ENCODE assay signal across 1 fruit fly cellular context in genomic region chr3R:26821117-26821516, dm6.
TF ChIP-seq lines count a peak whose summit lies in the region.

No protein-coding gene starts in this region.

TF ChIP-seq in whole organism, embryonic, 481 proteins besides CTCF, POLR2A, EP300 and RAD21 (continued from another document and continues in another):
- TF ChIP-seq NK7.1 (GFP tag; optimal IDR thresholded peaks at IDR 0.05; lab: Kevin White, UChicago) (no peak), nau (GFP tag; optimal IDR thresholded peaks at IDR 0.05; lab: Kevin White, UChicago) (no peak), CG8944 (GFP tag; optimal IDR thresholded peaks at IDR 0.05; lab: Kevin White, UChicago) (peak; percentile 22), kay (GFP tag; optimal IDR thresholded peaks at IDR 0.05; lab: Kevin White, UChicago) (no peak), sens (GFP tag; lab: Kevin White, UChicago) (peak; percentile 50), Sry-δ (GFP tag; optimal IDR thresholded peaks at IDR 0.05; lab: Kevin White, UChicago) (no peak), Hmr (GFP tag; optimal IDR thresholded peaks at IDR 0.05; lab: Kevin White, UChicago) (peak; percentile 12), CG17385 (GFP tag; optimal IDR thresholded peaks at IDR 0.05; lab: Kevin White, UChicago) (peak; percentile 20), mld (GFP tag; IDR thresholded peaks at IDR 0.05; lab: Robert Waterston, UW; ENCODE audit: partially characterized antibody) (no peak), Atf-2 (GFP tag; optimal IDR thresholded peaks at IDR 0.05; lab: Kevin White, UChicago) (no peak), bowl (GFP tag; IDR thresholded peaks at IDR 0.05; lab: Robert Waterston, UW) (no peak), CG30431 (GFP tag; optimal IDR thresholded peaks at IDR 0.05; lab: Kevin White, UChicago) (peak; percentile 34), ATbp (GFP tag; optimal IDR thresholded peaks at IDR 0.05; lab: Kevin White, UChicago) (peak; percentile 29), HLH4C (GFP tag; IDR thresholded peaks at IDR 0.05; lab: Robert Waterston, UW; ENCODE audit: partially characterized antibody) (no peak), jumu (GFP tag; optimal IDR thresholded peaks at IDR 0.05; lab: Kevin White, UChicago) (no peak), hth (optimal IDR thresholded peaks at IDR 0.05; lab: Kevin White, UChicago) (no peak), corto (GFP tag; optimal IDR thresholded peaks at IDR 0.05; lab: Kevin White, UChicago) (no peak), CG15073 (GFP tag; optimal IDR thresholded peaks at IDR 0.05; lab: Kevin White, UChicago) (no peak), row (GFP tag; IDR thresholded peaks at IDR 0.05; lab: Robert Waterston, UW) (peak; percentile 54; the same call in 2 of the 3 replicates), CG2116 (GFP tag; optimal IDR thresholded peaks at IDR 0.05; lab: Kevin White, UChicago) (no peak), tup (GFP tag; optimal IDR thresholded peaks at IDR 0.05; lab: Kevin White, UChicago) (no peak), Hr51 (GFP tag; optimal IDR thresholded peaks at IDR 0.05; lab: Kevin White, UChicago) (peak in 1 of 2 experiments; percentile 45), E2f1 (GFP tag; IDR thresholded peaks at IDR 0.05; lab: Robert Waterston, UW) (no peak), Sin3A (optimal IDR thresholded peaks at IDR 0.05; lab: Kevin White, UChicago) (no peak), CG2120 (GFP tag; optimal IDR thresholded peaks at IDR 0.05; lab: Kevin White, UChicago) (peak; percentile 1), CG11696 (GFP tag; IDR thresholded peaks at IDR 0.05; lab: Robert Waterston, UW) (no peak), PHDP (tag; optimal IDR thresholded peaks at IDR 0.05; lab: Kevin White, UChicago) (peak; percentile 41), eve (GFP tag; optimal IDR thresholded peaks at IDR 0.05; lab: Kevin White, UChicago) (peak in 1 of 2 experiments; percentile 73), gfzf (GFP tag; optimal IDR thresholded peaks at IDR 0.05; lab: Kevin White, UChicago) (no peak), CG5953 (GFP tag; IDR thresholded peaks at IDR 0.05; lab: Robert Waterston, UW) (no peak), ERR (GFP tag; optimal IDR thresholded peaks at IDR 0.05; lab: Kevin White, UChicago) (no peak), esg (GFP tag; conservative IDR thresholded peaks at IDR 0.05; lab: Robert Waterston, UW) (0 out of 2 replicates have a peak, but pooled peaks have one; percentile 38), Optix (GFP tag; IDR thresholded peaks at IDR 0.05; lab: Robert Waterston, UW) (peak; percentile 45; the same call in 1 of the 3 replicates), slp2 (GFP tag; optimal IDR thresholded peaks at IDR 0.05; lab: Kevin White, UChicago) (peak; percentile 28), CG9817 (tag; optimal IDR thresholded peaks at IDR 0.05; lab: Kevin White, UChicago) (peak; percentile 14), CG8281 (tag; optimal IDR thresholded peaks at IDR 0.05; lab: Kevin White, UChicago) (no peak), fd3F (GFP tag; optimal IDR thresholded peaks at IDR 0.05; lab: Kevin White, UChicago) (no peak), salm (tag; optimal IDR thresholded peaks at IDR 0.05; lab: Kevin White, UChicago) (no peak), Ptx1 (GFP tag; IDR thresholded peaks at IDR 0.05; lab: Robert Waterston, UW) (0 out of 2 replicates have a peak, but pooled peaks have one; percentile 36), CrebB (tag; optimal IDR thresholded peaks at IDR 0.05; lab: Kevin White, UChicago) (no peak), CG2875 (GFP tag; optimal IDR thresholded peaks at IDR 0.05; lab: Kevin White, UChicago) (no peak), Dbx (GFP tag; IDR thresholded peaks at IDR 0.05; lab: Robert Waterston, UW) (no peak), unc-4 (GFP tag; IDR thresholded peaks at IDR 0.05; lab: Robert Waterston, UW; ENCODE audit: partially characterized antibody) (no peak), D19A (tag; optimal IDR thresholded peaks at IDR 0.05; lab: Kevin White, UChicago) (no peak), CG17829 (tag; optimal IDR thresholded peaks at IDR 0.05; lab: Kevin White, UChicago) (no peak), Dll (GFP tag; IDR thresholded peaks at IDR 0.05; lab: Robert Waterston, UW; ENCODE audit: partially characterized antibody) (no peak), gem (tag; optimal IDR thresholded peaks at IDR 0.05; lab: Kevin White, UChicago) (peak; percentile 64), CG11085 (GFP tag; IDR thresholded peaks at IDR 0.05; lab: Robert Waterston, UW) (no peak), CG34422 (GFP tag; IDR thresholded peaks at IDR 0.05; lab: Robert Waterston, UW) (no peak), tio (GFP tag; optimal IDR thresholded peaks at IDR 0.05; lab: Kevin White, UChicago) (peak; percentile 12), Drgx (GFP tag; IDR thresholded peaks at IDR 0.05; lab: Robert Waterston, UW) (peak; percentile 64), Sox102F (GFP tag; optimal IDR thresholded peaks at IDR 0.05; lab: Kevin White, UChicago) (peak; percentile 69), H2.0 (GFP tag; IDR thresholded peaks at IDR 0.05; lab: Robert Waterston, UW) (peak; percentile 27; the same call in 1 of the 2 replicates), tin (GFP tag; optimal IDR thresholded peaks at IDR 0.05; lab: Kevin White, UChicago) (peak; percentile 21), Max (GFP tag; optimal IDR thresholded peaks at IDR 0.05; lab: Kevin White, UChicago) (no peak), CG4328 (GFP tag; optimal IDR thresholded peaks at IDR 0.05; lab: Kevin White, UChicago) (no peak), pnt (GFP tag; optimal IDR thresholded peaks at IDR 0.05; lab: Kevin White, UChicago) (peak; percentile 9), Taf1 (GFP tag; IDR thresholded peaks at IDR 0.05; lab: Robert Waterston, UW) (no peak), pho (GFP tag; optimal IDR thresholded peaks at IDR 0.05; lab: Kevin White, UChicago) (no peak), otp (GFP tag; IDR thresholded peaks at IDR 0.05; lab: Robert Waterston, UW) (0 out of 3 replicates have a peak, but pooled peaks have one; percentile 25), Oli (tag; optimal IDR thresholded peaks at IDR 0.05; lab: Kevin White, UChicago) (peak; percentile 49), D (optimal IDR thresholded peaks at IDR 0.05; lab: Kevin White, UChicago) (no peak), D (GFP tag; optimal IDR thresholded peaks at IDR 0.05; lab: Kevin White, UChicago) (no peak), grn (GFP tag; optimal IDR thresholded peaks at IDR 0.05; lab: Kevin White, UChicago) (no peak), Elba2 (GFP tag; optimal IDR thresholded peaks at IDR 0.05; lab: Kevin White, UChicago) (no peak), ci (GFP tag; IDR thresholded peaks at IDR 0.05; lab: Robert Waterston, UW) (peak; percentile 74), CG2678 (tag; optimal IDR thresholded peaks at IDR 0.05; lab: Kevin White, UChicago) (peak; percentile 42), wor (GFP tag; IDR thresholded peaks at IDR 0.05; lab: Robert Waterston, UW) (no peak; the same call in 1 of the 2 replicates), CG3847 (GFP tag; IDR thresholded peaks at IDR 0.05; lab: Robert Waterston, UW) (no peak; the same call in 1 of the 2 replicates), Atf6 (GFP tag; IDR thresholded peaks at IDR 0.05; lab: Robert Waterston, UW) (no peak), CG11093 (GFP tag; IDR thresholded peaks at IDR 0.05; lab: Robert Waterston, UW) (no peak), Xbp1 (GFP tag; optimal IDR thresholded peaks at IDR 0.05; lab: Kevin White, UChicago) (peak; percentile 37), CG30403 (GFP tag; optimal IDR thresholded peaks at IDR 0.05; lab: Kevin White, UChicago) (peak; percentile 29), tap (tag; optimal IDR thresholded peaks at IDR 0.05; lab: Kevin White, UChicago) (no peak), Aef1 (GFP tag; IDR thresholded peaks at IDR 0.05; lab: Robert Waterston, UW) (peak; percentile 27; the same call in 1 of the 3 replicates), dimm (GFP tag; IDR thresholded peaks at IDR 0.05; lab: Robert Waterston, UW) (no peak), z (GFP tag; IDR thresholded peaks at IDR 0.05; lab: Robert Waterston, UW) (no peak), CG8388 (GFP tag; optimal IDR thresholded peaks at IDR 0.05; lab: Kevin White, UChicago) (peak; percentile 16), twi (tag; optimal IDR thresholded peaks at IDR 0.05; lab: Kevin White, UChicago) (no peak), CG6689 (GFP tag; IDR thresholded peaks at IDR 0.05; lab: Robert Waterston, UW) (peak; percentile 62), Dfd (GFP tag; optimal IDR thresholded peaks at IDR 0.05; lab: Kevin White, UChicago) (no peak), bsh (GFP tag; optimal IDR thresholded peaks at IDR 0.05; lab: Kevin White, UChicago) (peak; percentile 18 to 56), CG7839 (tag; optimal IDR thresholded peaks at IDR 0.05; lab: Kevin White, UChicago) (peak; percentile 53), Deaf1 (tag; optimal IDR thresholded peaks at IDR 0.05; lab: Kevin White, UChicago) (no peak), fru (optimal IDR thresholded peaks at IDR 0.05; lab: Kevin White, UChicago) (no peak), CG1603 (tag; optimal IDR thresholded peaks at IDR 0.05; lab: Kevin White, UChicago) (peak; percentile 56), nerfin-1 (tag; optimal IDR thresholded peaks at IDR 0.05; lab: Kevin White, UChicago) (no peak), CG12155 (GFP tag; optimal IDR thresholded peaks at IDR 0.05; lab: Kevin White, UChicago) (no peak), CG7271 (tag; optimal IDR thresholded peaks at IDR 0.05; lab: Kevin White, UChicago) (no peak), CG11247 (GFP tag; IDR thresholded peaks at IDR 0.05; lab: Robert Waterston, UW) (0 out of 2 replicates have a peak, but pooled peaks have one; percentile 19), ind (GFP tag; optimal IDR thresholded peaks at IDR 0.05; lab: Kevin White, UChicago) (peak; percentile 50), mam (GFP tag; optimal IDR thresholded peaks at IDR 0.05; lab: Kevin White, UChicago) (no peak), trem (tag; optimal IDR thresholded peaks at IDR 0.05; lab: Kevin White, UChicago) (no peak), CG12236 (GFP tag; optimal IDR thresholded peaks at IDR 0.05; lab: Kevin White, UChicago) (no peak), CG18599 (GFP tag; optimal IDR thresholded peaks at IDR 0.05; lab: Kevin White, UChicago) (peak; percentile 34), CG15601 (tag; optimal IDR thresholded peaks at IDR 0.05; lab: Kevin White, UChicago) (no peak), CG6765 (GFP tag; optimal IDR thresholded peaks at IDR 0.05; lab: Kevin White, UChicago) (no peak), ac (GFP tag; optimal IDR thresholded peaks at IDR 0.05; lab: Kevin White, UChicago) (no peak), CG12769 (tag; optimal IDR thresholded peaks at IDR 0.05; lab: Kevin White, UChicago) (peak; percentile 14), chif (GFP tag; optimal IDR thresholded peaks at IDR 0.05; lab: Kevin White, UChicago) (peak; percentile 43 to 52), sd (tag; optimal IDR thresholded peaks at IDR 0.05; lab: Kevin White, UChicago) (no peak), gro (GFP tag; optimal IDR thresholded peaks at IDR 0.05; lab: Kevin White, UChicago) (no peak), CG4424 (GFP tag; optimal IDR thresholded peaks at IDR 0.05; lab: Kevin White, UChicago) (peak; percentile 17), CG18262 (tag; optimal IDR thresholded peaks at IDR 0.05; lab: Kevin White, UChicago) (peak; percentile 23), HHEX (GFP tag; optimal IDR thresholded peaks at IDR 0.05; lab: Kevin White, UChicago) (peak; percentile 16), CG2889 (GFP tag; IDR thresholded peaks at IDR 0.05; lab: Robert Waterston, UW) (no peak), shn (GFP tag; optimal IDR thresholded peaks at IDR 0.05; lab: Kevin White, UChicago) (no peak), Usf (GFP tag; optimal IDR thresholded peaks at IDR 0.05; lab: Kevin White, UChicago) (no peak), Med (GFP tag; lab: Kevin White, UChicago) (peak; percentile 82), CG6175 (GFP tag; IDR thresholded peaks at IDR 0.05; lab: Robert Waterston, UW) (no peak), ken (GFP tag; IDR thresholded peaks at IDR 0.05; lab: Robert Waterston, UW) (peak; percentile 43; the same call in 1 of the 3 replicates), maf-S (GFP tag; optimal IDR thresholded peaks at IDR 0.05; lab: Kevin White, UChicago) (no peak), Xrp1 (GFP tag; IDR thresholded peaks at IDR 0.05; lab: Robert Waterston, UW) (peak; percentile 35; the same call in 1 of the 2 replicates), dpn (GFP tag; optimal IDR thresholded peaks at IDR 0.05; lab: Kevin White, UChicago) (peak in 1 of 2 experiments; percentile 18), Dek (tag; optimal IDR thresholded peaks at IDR 0.05; lab: Kevin White, UChicago) (no peak), CG32767 (GFP tag; IDR thresholded peaks at IDR 0.05; lab: Robert Waterston, UW) (no peak), Antp (GFP tag; optimal IDR thresholded peaks at IDR 0.05; lab: Kevin White, UChicago) (peak; percentile 20), slbo (GFP tag; IDR thresholded peaks at IDR 0.05; lab: Robert Waterston, UW) (peak; percentile 48), pfk (GFP tag; optimal IDR thresholded peaks at IDR 0.05; lab: Kevin White, UChicago) (no peak), CG16863 (GFP tag; optimal IDR thresholded peaks at IDR 0.05; lab: Kevin White, UChicago) (peak; percentile 2), CG17359 (tag; optimal IDR thresholded peaks at IDR 0.05; lab: Kevin White, UChicago) (peak; percentile 26), usp (GFP tag; optimal IDR thresholded peaks at IDR 0.05; lab: Kevin White, UChicago) (no peak), pum (GFP tag; optimal IDR thresholded peaks at IDR 0.05; lab: Kevin White, UChicago) (no peak), CG3995 (GFP tag; optimal IDR thresholded peaks at IDR 0.05; lab: Kevin White, UChicago) (no peak), CG1647 (GFP tag; optimal IDR thresholded peaks at IDR 0.05; lab: Kevin White, UChicago) (no peak), chn (GFP tag; optimal IDR thresholded peaks at IDR 0.05; lab: Kevin White, UChicago) (peak; percentile 33), CG10462 (GFP tag; optimal IDR thresholded peaks at IDR 0.05; lab: Kevin White, UChicago) (no peak), jigr1 (GFP tag; IDR thresholded peaks at IDR 0.05; lab: Robert Waterston, UW) (no peak), CG33213 (GFP tag; optimal IDR thresholded peaks at IDR 0.05; lab: Kevin White, UChicago) (no peak), CG18476 (GFP tag; optimal IDR thresholded peaks at IDR 0.05; lab: Kevin White, UChicago) (no peak), kah (GFP tag; optimal IDR thresholded peaks at IDR 0.05; lab: Kevin White, UChicago) (no peak), az2 (GFP tag; optimal IDR thresholded peaks at IDR 0.05; lab: Kevin White, UChicago) (peak; percentile 16), HLH3B (GFP tag; IDR thresholded peaks at IDR 0.05; lab: Robert Waterston, UW) (no peak), Ets65A (GFP tag; lab: Kevin White, UChicago) (peak; percentile 93), amos (GFP tag; IDR thresholded peaks at IDR 0.05; lab: Robert Waterston, UW; ENCODE audit: partially characterized antibody) (no peak), Blimp-1 (GFP tag; optimal IDR thresholded peaks at IDR 0.05; lab: Kevin White, UChicago) (peak; percentile 32)
